Worm (Caenorhabditis elegans) whole organism, young adult: ENCODE data around the gene nhr-161.

Experiments used
- B0035.1 ChIP-seq: sonication (generic microtip); optimal IDR thresholded peaks from 2 replicates; lab custom pipeline; 2016; ENCODE audit warnings: missing genetic modification characterization, mild to moderate bottlenecking, missing compliant biosample characterization, missing genotype, missing genetic modification reagents
- B0261.1 ChIP-seq: sonication (generic microtip); optimal IDR thresholded peaks from 2 replicates; lab custom pipeline; 2016; ENCODE audit warnings: mild to moderate bottlenecking, missing genetic modification characterization, moderate library complexity, missing compliant biosample characterization
- D2030.7 ChIP-seq: fragments of 200-800 bp; sonication (Bioruptor generic); IDR thresholded peaks from 2 replicates; pipeline ENCODE4 v1.3.6; 2022; ENCODE audit warnings: missing genetic modification reagents, missing genetic modification characterization, missing compliant biosample characterization
- F33H1.4 ChIP-seq: fragments of 200-800 bp; sonication (Bioruptor generic); IDR thresholded peaks from 2 replicates; pipeline ENCODE4 v1.3.6; 2022; ENCODE audit warnings: missing genetic modification reagents, missing genetic modification characterization, missing compliant biosample characterization
- F39B2.1 ChIP-seq: fragments of 200-800 bp; sonication (Bioruptor generic); IDR thresholded peaks from 2 replicates; pipeline ENCODE4 v1.3.6; 2022; ENCODE audit warnings: missing genetic modification reagents, missing genetic modification characterization, missing compliant biosample characterization
- F57A8.1 ChIP-seq: fragments of 200-800 bp; sonication (Bioruptor generic); optimal IDR thresholded peaks from 2 replicates; lab custom pipeline; 2018; ENCODE audit warnings: mild to moderate bottlenecking, missing genetic modification characterization, moderate library complexity, missing compliant biosample characterization
- K12H6.12 ChIP-seq: fragments of 200-800 bp; sonication (Bioruptor generic); optimal IDR thresholded peaks from 2 replicates; lab custom pipeline; 2018; ENCODE audit warnings: mild to moderate bottlenecking, missing genetic modification characterization, missing compliant biosample characterization
- T07F8.4 ChIP-seq: sonication (generic microtip); optimal IDR thresholded peaks from 2 replicates; lab custom pipeline; 2016; ENCODE audit warnings: mild to moderate bottlenecking, missing genetic modification characterization, moderate library complexity, missing compliant biosample characterization
- Y53G8AR.9 ChIP-seq: fragments of 200-800 bp; sonication (Bioruptor generic); conservative IDR thresholded peaks from 2 replicates; pipeline ENCODE4 v1.3.6; 2022; ENCODE audit warnings: missing genetic modification reagents, missing genetic modification characterization, missing compliant biosample characterization
- ZK185.1 ChIP-seq: sonication (generic microtip); optimal IDR thresholded peaks from 2 replicates; lab custom pipeline; 2016; ENCODE audit warnings: mild to moderate bottlenecking, missing genetic modification characterization, missing compliant biosample characterization; ENCODE audit not compliant: poor library complexity, severe bottlenecking
- akir-1 ChIP-seq: fragments of 200-800 bp; sonication (Bioruptor generic); optimal IDR thresholded peaks from 2 replicates; lab custom pipeline; 2018; ENCODE audit warnings: mild to moderate bottlenecking, missing genetic modification characterization, moderate library complexity, missing compliant biosample characterization
- aptf-2 ChIP-seq: fragments of 200-800 bp; sonication (Bioruptor generic); conservative IDR thresholded peaks from 2 replicates; pipeline ENCODE4 v1.3.6; 2022; ENCODE audit warnings: missing genetic modification reagents, missing genetic modification characterization, missing compliant biosample characterization
- aptf-3 ChIP-seq: fragments of 200-800 bp; sonication (Bioruptor generic); IDR thresholded peaks from 2 replicates; pipeline ENCODE4 v1.3.6; 2022; ENCODE audit warnings: missing genetic modification characterization, missing compliant biosample characterization
- athp-1 ChIP-seq: sonication (generic microtip); optimal IDR thresholded peaks from 2 replicates; lab custom pipeline; 2017; ENCODE audit warnings: mild to moderate bottlenecking, missing genetic modification characterization, missing compliant biosample characterization
- attf-3 ChIP-seq: fragments of 200-800 bp; sonication (Bioruptor generic); conservative IDR thresholded peaks from 2 replicates; pipeline ENCODE4 v1.3.6; 2022; ENCODE audit warnings: missing genetic modification reagents, missing genetic modification characterization, missing compliant biosample characterization
- bed-2 ChIP-seq: fragments of 200-800 bp; sonication (Bioruptor generic); IDR thresholded peaks from 2 replicates; pipeline ENCODE4 v1.3.6; 2022; ENCODE audit warnings: missing genetic modification reagents, missing genetic modification characterization, missing compliant biosample characterization
- cebp-2 ChIP-seq: fragments of 200-800 bp; sonication (Bioruptor generic); IDR thresholded peaks from 2 replicates; pipeline ENCODE4 v1.3.6; 2022; ENCODE audit warnings: missing genetic modification characterization, missing compliant biosample characterization
- ceh-91 ChIP-seq: fragments of 200-800 bp; sonication (Bioruptor generic); IDR thresholded peaks from 2 replicates; pipeline ENCODE4 v1.3.6; 2022; ENCODE audit warnings: missing genetic modification reagents, missing genetic modification characterization, missing compliant biosample characterization
- chd-7 ChIP-seq: sonication (generic microtip); optimal IDR thresholded peaks from 2 replicates; lab custom pipeline; 2016; ENCODE audit warnings: mild to moderate bottlenecking, missing genetic modification characterization, moderate library complexity, missing compliant biosample characterization
- die-1 ChIP-seq: sonication (generic microtip); optimal IDR thresholded peaks from 2 replicates; lab custom pipeline; 2016; ENCODE audit warnings: missing genotype, mild to moderate bottlenecking, missing genetic modification characterization, missing compliant biosample characterization
- efl-1 ChIP-seq: fragments of 150-350 bp; optimal IDR thresholded peaks from 2 replicates; lab custom pipeline; 2014; ENCODE audit warnings: missing biosample characterization, missing genetic modification reagents, missing genetic modification characterization
- egl-44 ChIP-seq: fragments of 200-800 bp; sonication (Bioruptor generic); IDR thresholded peaks from 2 replicates; pipeline ENCODE4 v1.3.6; 2022; ENCODE audit warnings: missing genetic modification reagents, missing genetic modification characterization, missing compliant biosample characterization
- ekl-4 ChIP-seq: fragments of 200-800 bp; sonication (Bioruptor generic); IDR thresholded peaks from 2 replicates; pipeline ENCODE4 v1.3.6; 2022; ENCODE audit warnings: missing genetic modification reagents, missing genetic modification characterization, missing compliant biosample characterization
- him-1 ChIP-seq: sonication (generic microtip); optimal IDR thresholded peaks from 2 replicates; lab custom pipeline; 2016; ENCODE audit warnings: missing genotype, missing genetic modification reagents, missing genetic modification characterization, missing compliant biosample characterization
- hlh-26 ChIP-seq: fragments of 200-800 bp; sonication (Bioruptor generic); conservative IDR thresholded peaks from 2 replicates; pipeline ENCODE4 v1.3.6; 2022; ENCODE audit warnings: missing genetic modification reagents, missing genetic modification characterization, missing compliant biosample characterization
- hmg-20 ChIP-seq: fragments of 200-800 bp; sonication (Bioruptor generic); IDR thresholded peaks from 2 replicates; pipeline ENCODE4 v1.3.6; 2022; ENCODE audit warnings: missing genetic modification reagents, missing genetic modification characterization, missing compliant biosample characterization
- hrde-1 ChIP-seq: sonication (generic microtip); optimal IDR thresholded peaks from 2 replicates; lab custom pipeline; 2016; ENCODE audit warnings: missing genetic modification characterization, mild to moderate bottlenecking, missing compliant biosample characterization, moderate library complexity, missing genotype, missing genetic modification reagents, borderline replicate concordance
- hsf-1 ChIP-seq: fragments of 200-800 bp; sonication (Bioruptor generic); IDR thresholded peaks from 2 replicates; pipeline ENCODE4 v1.3.6; 2022; ENCODE audit warnings: missing genetic modification reagents, missing genetic modification characterization, missing compliant biosample characterization
- lin-26 ChIP-seq: fragments of 200-800 bp; sonication (Bioruptor generic); IDR thresholded peaks from 2 replicates; pipeline ENCODE4 v1.3.6; 2022; ENCODE audit warnings: missing genetic modification reagents, missing genetic modification characterization, missing compliant biosample characterization
- lin-40 ChIP-seq: sonication (generic microtip); optimal IDR thresholded peaks from 2 replicates; lab custom pipeline; 2016; ENCODE audit warnings: missing genetic modification characterization, mild to moderate bottlenecking, missing compliant biosample characterization, missing genotype, missing genetic modification reagents
- madf-8 ChIP-seq: fragments of 200-800 bp; sonication (Bioruptor generic); conservative IDR thresholded peaks from 2 replicates; pipeline ENCODE4 v1.3.6; 2022; ENCODE audit warnings: missing genetic modification reagents, missing genetic modification characterization, missing compliant biosample characterization
- mes-4 ChIP-seq: sonication (generic microtip); optimal IDR thresholded peaks from 2 replicates; lab custom pipeline; 2016; ENCODE audit warnings: missing genotype, missing genetic modification characterization, missing compliant biosample characterization
- nhr-120 ChIP-seq: fragments of 200-800 bp; sonication (Bioruptor generic); IDR thresholded peaks from 2 replicates; pipeline ENCODE4 v1.3.6; 2022; ENCODE audit warnings: missing genetic modification characterization, missing compliant biosample characterization
- rcor-1 ChIP-seq: fragments of 200-800 bp; sonication (Bioruptor generic); IDR thresholded peaks from 2 replicates; pipeline ENCODE4 v1.3.6; 2022; ENCODE audit warnings: missing genetic modification reagents, missing genetic modification characterization, missing compliant biosample characterization
- snpc-1.1 ChIP-seq: sonication (generic microtip); optimal IDR thresholded peaks from 2 replicates; lab custom pipeline; 2017; ENCODE audit warnings: missing genetic modification characterization, mild to moderate bottlenecking, missing compliant biosample characterization, antibody characterized with exemption, moderate library complexity, missing genotype, missing genetic modification reagents; ENCODE audit not compliant: insufficient read depth
- snpc-1.3 ChIP-seq: sonication (generic microtip); optimal IDR thresholded peaks from 2 replicates; lab custom pipeline; 2017; ENCODE audit warnings: missing genetic modification characterization, mild to moderate bottlenecking, missing compliant biosample characterization, antibody characterized with exemption, moderate library complexity, missing genotype, missing genetic modification reagents; ENCODE audit not compliant: insufficient read depth
- somi-1 ChIP-seq: fragments of 200-800 bp; sonication (Bioruptor generic); optimal IDR thresholded peaks from 2 replicates; lab custom pipeline; 2018; ENCODE audit warnings: mild to moderate bottlenecking, missing genetic modification characterization, missing compliant biosample characterization
- tbp1 ChIP-seq: fragments of 200-800 bp; sonication (Bioruptor generic); optimal IDR thresholded peaks from 2 replicates; lab custom pipeline; 2018; ENCODE audit warnings: mild to moderate bottlenecking, missing genetic modification characterization, missing compliant biosample characterization
- unc-130 ChIP-seq: sonication (generic microtip); optimal IDR thresholded peaks from 2 replicates; lab custom pipeline; 2016; ENCODE audit warnings: missing genetic modification reagents, missing genetic modification characterization, missing compliant biosample characterization
- unc-62 ChIP-seq: fragments of 150-350 bp; optimal IDR thresholded peaks from 2 replicates; lab custom pipeline; 2014; ENCODE audit warnings: missing biosample characterization, missing genetic modification reagents, missing genetic modification characterization
- xnd-1 ChIP-seq: sonication (generic microtip); optimal IDR thresholded peaks from 2 replicates; lab custom pipeline; 2016; ENCODE audit warnings: missing genotype, missing genetic modification reagents, missing genetic modification characterization, missing compliant biosample characterization
- zfh-2 ChIP-seq: fragments of 200-800 bp; sonication (Bioruptor generic); conservative IDR thresholded peaks from 2 replicates; pipeline ENCODE4 v1.3.6; 2022; ENCODE audit warnings: missing genetic modification reagents, missing genetic modification characterization, missing compliant biosample characterization
- ztf-3 ChIP-seq: fragments of 200-800 bp; sonication (Bioruptor generic); optimal IDR thresholded peaks from 2 replicates; lab custom pipeline; 2018; ENCODE audit warnings: mild to moderate bottlenecking, missing genetic modification characterization, missing compliant biosample characterization

Gene nhr-161

ce11 chrV:6989626-6990138 is 7.0 kb upstream of the nhr-161 start, which contains the start of gene nhr-140:
Gene nhr-140, minus strand, starts transcription at chrV:6989676.
- no peak for TF ChIP-seq xnd-1 (tag; lab: Kevin White, UChicago)
- no peak for TF ChIP-seq cebp-2 (GFP tag; lab: Robert Waterston, UW)
- TF ChIP-seq hmg-20: no peak
- no peak for TF ChIP-seq tbp1 (GFP tag; lab: Kevin White, UChicago)
- TF ChIP-seq egl-44 (GFP tag; lab: Robert Waterston, UW): no peak
- TF ChIP-seq zfh-2 (GFP tag; lab: Robert Waterston, UW): no peak
- no peak for TF ChIP-seq D2030.7 (GFP tag; lab: Robert Waterston, UW)
- TF ChIP-seq lin-26 (GFP tag; lab: Robert Waterston, UW): no peak
- no peak for TF ChIP-seq akir-1
- TF ChIP-seq F39B2.1 (GFP tag; lab: Robert Waterston, UW): no peak
- no peak for TF ChIP-seq efl-1 (GFP tag; lab: Kevin White, UChicago)
- no peak for TF ChIP-seq chd-7 (tag; lab: Kevin White, UChicago)
- TF ChIP-seq hsf-1 (GFP tag; lab: Robert Waterston, UW): no peak
- TF ChIP-seq B0261.1 (tag; lab: Kevin White, UChicago): no peak
- TF ChIP-seq ceh-91 (GFP tag; lab: Robert Waterston, UW): no peak
- TF ChIP-seq unc-62 (GFP tag; lab: Kevin White, UChicago): no peak
- no peak for TF ChIP-seq snpc-1.1
- no peak for TF ChIP-seq bed-2 (GFP tag; lab: Robert Waterston, UW)
- no peak for TF ChIP-seq F57A8.1 (GFP tag; lab: Kevin White, UChicago)

- TF ChIP-seq ZK185.1 (tag; lab: Kevin White, UChicago): no peak
- TF ChIP-seq ztf-3 (GFP tag; lab: Kevin White, UChicago): no peak
- TF ChIP-seq efl-1 (GFP tag; lab: Kevin White, UChicago): no peak
- no peak for TF ChIP-seq Y53G8AR.9 (GFP tag; lab: Robert Waterston, UW)
- no peak for TF ChIP-seq madf-8 (GFP tag; lab: Robert Waterston, UW)
Observed at ce11 chrV:6987673-6988072, 5.0 kb upstream of the nhr-161 start, which contains the start of gene nhr-139. Gene nhr-139, minus strand, starts transcription at chrV:6987773.

- TF ChIP-seq unc-130 (GFP tag; lab: Kevin White, UChicago) (no peak), ekl-4 (GFP tag; lab: Robert Waterston, UW) (no peak), K12H6.12 (tag; lab: Kevin White, UChicago) (no peak), somi-1 (no peak), akir-1 (no peak), B0035.1 (tag; lab: Kevin White, UChicago) (no peak), die-1 (tag; lab: Kevin White, UChicago) (no peak), T07F8.4 (tag; lab: Kevin White, UChicago) (no peak), F33H1.4 (GFP tag; lab: Robert Waterston, UW) (no peak), Y53G8AR.9 (GFP tag; lab: Robert Waterston, UW) (no peak), athp-1 (tag; lab: Kevin White, UChicago) (no peak), hsf-1 (GFP tag; lab: Robert Waterston, UW) (no peak), hlh-26 (GFP tag; lab: Robert Waterston, UW) (no peak), zfh-2 (GFP tag; lab: Robert Waterston, UW) (no peak)
- TF ChIP-seq, all 124 proteins: peak for 0
Observed at ce11 chrV:6985943-6986342, 3.2 kb upstream of the nhr-161 start, which contains the start of gene nhr-163. Gene nhr-163, minus strand, starts transcription at chrV:6986043.

ce11 chrV:6979019-6979418 is 3.7 kb downstream of the nhr-161 start, which contains the start of gene sre-12:
Gene sre-12, minus strand, starts transcription at chrV:6979119.
- TF ChIP-seq athp-1 (tag; lab: Kevin White, UChicago): no peak
- no peak for TF ChIP-seq mes-4 (tag; lab: Kevin White, UChicago)
- TF ChIP-seq aptf-2 (GFP tag; lab: Robert Waterston, UW): no peak
- TF ChIP-seq snpc-1.3 (tag; lab: Kevin White, UChicago): no peak
- no peak for TF ChIP-seq rcor-1 (GFP tag; lab: Robert Waterston, UW)
- no peak for TF ChIP-seq tbp1 (GFP tag; lab: Kevin White, UChicago)
- TF ChIP-seq him-1 (tag; lab: Kevin White, UChicago): no peak
- no peak for TF ChIP-seq lin-40 (tag; lab: Kevin White, UChicago)
- no peak for TF ChIP-seq ztf-3 (GFP tag; lab: Kevin White, UChicago)
- TF ChIP-seq hrde-1 (tag; lab: Kevin White, UChicago): no peak
- no peak for TF ChIP-seq nhr-120 (GFP tag; lab: Robert Waterston, UW)
- no peak for TF ChIP-seq ceh-91 (GFP tag; lab: Robert Waterston, UW)
- TF ChIP-seq attf-3 (GFP tag; lab: Robert Waterston, UW): no peak
- no peak for TF ChIP-seq aptf-3 (GFP tag; lab: Robert Waterston, UW)
